Worm (Caenorhabditis elegans): ENCODE results near the gene twk-13.

DNA sequence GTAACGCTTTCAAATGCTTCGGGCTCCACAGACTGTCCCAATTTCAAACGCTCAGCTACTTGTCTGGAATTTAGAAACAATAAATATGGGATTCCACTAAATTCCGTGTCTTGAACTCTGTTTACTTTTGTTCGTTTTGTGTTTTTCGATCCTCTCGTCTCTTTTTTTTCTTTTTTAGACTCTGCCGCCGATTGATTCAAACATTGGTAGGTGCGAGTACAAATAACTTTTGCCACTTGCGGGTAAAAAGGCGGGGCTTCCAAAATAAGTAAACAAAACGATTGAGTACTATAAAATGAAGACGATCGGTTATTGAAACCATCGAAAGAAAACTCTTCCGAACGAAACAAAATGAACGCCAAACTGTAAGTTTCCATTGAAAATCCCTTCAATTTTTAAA, 27.3 kb upstream of the twk-13 start, which contains the start of gene fipr-2:
- TF ChIP-seq nhr-12 (tag; optimal IDR thresholded peaks at IDR 0.05) (no peak), tbx-8 (GFP tag; optimal IDR thresholded peaks at IDR 0.05) (no peak), snpc-4 (tag; optimal IDR thresholded peaks at IDR 0.05) (no peak), unc-62 (GFP tag; optimal IDR thresholded peaks at IDR 0.05) (no peak), blmp-1 (tag; optimal IDR thresholded peaks at IDR 0.05) (no peak), sptf-1 (tag; optimal IDR thresholded peaks at IDR 0.05) (no peak), nhr-76 (tag; optimal IDR thresholded peaks at IDR 0.05) (no peak), unc-39 (tag; optimal IDR thresholded peaks at IDR 0.05) (no peak), lin-13 (tag; optimal IDR thresholded peaks at IDR 0.05) (no peak), nhr-237 (tag; optimal IDR thresholded peaks at IDR 0.05) (no peak), sem-2 (GFP tag; optimal IDR thresholded peaks at IDR 0.05) (no peak), elt-1 (tag; optimal IDR thresholded peaks at IDR 0.05; ENCODE audit: borderline replicate concordance, insufficient read depth) (no peak)

Data from whole organism, mixed stage, embryonic.